Worm (Caenorhabditis elegans): ENCODE data around the gene obr-2.
A peak's percentile ranks its signal among the peaks of the same experiment; 100 is the strongest.

The obr-2 gene

ce11 chrV:15000055-15000704, 13.9 kb downstream of the obr-2 start, which contains the start of gene rps-16:
Gene rps-16, minus strand, starts transcription at chrV:15000541.
- TF ChIP-seq hlh-4 (tag; optimal IDR thresholded peaks at IDR 0.05), result no peak
- TF ChIP-seq lir-3 (tag; optimal IDR thresholded peaks at IDR 0.05; ENCODE audit: poor library complexity), result no peak
- no peak for TF ChIP-seq efl-3 (GFP tag; optimal IDR thresholded peaks at IDR 0.05)
- no peak for TF ChIP-seq ama-1 (optimal IDR thresholded peaks at IDR 0.05)
- TF ChIP-seq unc-86 (tag; optimal IDR thresholded peaks at IDR 0.05), result no peak
- TF ChIP-seq nhr-77 (tag; optimal IDR thresholded peaks at IDR 0.05), result no peak
- TF ChIP-seq nhr-20 (tag; optimal IDR thresholded peaks at IDR 0.05), result no peak
- TF ChIP-seq ets-5 (GFP tag; IDR thresholded peaks at IDR 0.05), result no peak
- TF ChIP-seq aly-2 (tag; optimal IDR thresholded peaks at IDR 0.05), result no peak
- TF ChIP-seq sptf-1 (tag; optimal IDR thresholded peaks at IDR 0.05), result no peak
- no peak for TF ChIP-seq nhr-76 (tag; optimal IDR thresholded peaks at IDR 0.05)
- TF ChIP-seq ces-1 (GFP tag; optimal IDR thresholded peaks at IDR 0.05), result no peak
- no peak for TF ChIP-seq pqm-1 (tag; optimal IDR thresholded peaks at IDR 0.05)
- TF ChIP-seq snpc-4 (tag; optimal IDR thresholded peaks at IDR 0.05), result no peak
- TF ChIP-seq ceh-8 (GFP tag; optimal IDR thresholded peaks at IDR 0.05), result no peak

- TF ChIP-seq efl-1 (optimal IDR thresholded peaks at IDR 0.05) (no peak), efl-1 (GFP tag; optimal IDR thresholded peaks at IDR 0.05 in 1 of 2) (peak in 1 of 2 experiments; percentile 65), ceh-63 (GFP tag; optimal IDR thresholded peaks at IDR 0.05) (no peak)
These were observed 14.5 kb downstream of the obr-2 start, which contains the start of gene T01C3.11 for ce11 chrV:14999485-15000023. Gene T01C3.11, plus strand, starts transcription at chrV:14999535.

- TF ChIP-seq nhr-47 (tag; optimal IDR thresholded peaks at IDR 0.05), result no peak
- TF ChIP-seq xbp-1 (tag; optimal IDR thresholded peaks at IDR 0.05), result no peak
- no peak for TF ChIP-seq C16A3.4 (tag; optimal IDR thresholded peaks at IDR 0.05)
- no peak for TF ChIP-seq dsc-1 (tag; optimal IDR thresholded peaks at IDR 0.05)
- TF ChIP-seq zag-1 (tag; optimal IDR thresholded peaks at IDR 0.05), result no peak
- no peak for TF ChIP-seq aly-2 (tag; optimal IDR thresholded peaks at IDR 0.05)
- no peak for TF ChIP-seq C04F5.9 (tag; optimal IDR thresholded peaks at IDR 0.05)
- TF ChIP-seq ces-1 (GFP tag; optimal IDR thresholded peaks at IDR 0.05), result no peak
- no peak for TF ChIP-seq mep-1 (tag; optimal IDR thresholded peaks at IDR 0.05)
- no peak for TF ChIP-seq ets-5 (GFP tag; IDR thresholded peaks at IDR 0.05)
- TF ChIP-seq nhr-28 (tag; optimal IDR thresholded peaks at IDR 0.05), result no peak
- no peak for TF ChIP-seq tlp-1 (tag; optimal IDR thresholded peaks at IDR 0.05)
- TF ChIP-seq snpc-4 (tag; optimal IDR thresholded peaks at IDR 0.05), result no peak
- TF ChIP-seq blmp-1 (tag; optimal IDR thresholded peaks at IDR 0.05), result no peak
- TF ChIP-seq lin-14 (GFP tag; optimal IDR thresholded peaks at IDR 0.05), result no peak
- TF ChIP-seq egl-27 (tag; optimal IDR thresholded peaks at IDR 0.05), result no peak
- no peak for TF ChIP-seq fkh-10 (GFP tag; optimal IDR thresholded peaks at IDR 0.05)
- TF ChIP-seq nhr-19 (GFP tag; conservative IDR thresholded peaks at IDR 0.05), result no peak
- no peak for TF ChIP-seq efl-1 (optimal IDR thresholded peaks at IDR 0.05)
- TF ChIP-seq efl-1 (GFP tag; optimal IDR thresholded peaks at IDR 0.05 in 1 of 2), result no peak
These were observed 17.8 kb downstream of the obr-2 start, which contains the start of gene irld-14 for ce11 chrV:14996236-14996635. Gene irld-14, plus strand, starts transcription at chrV:14996536.

ce11 chrV:14993620-14994019, 20.4 kb downstream of the obr-2 start, which contains the start of gene fil-1:
Gene fil-1, plus strand, starts transcription at chrV:14993838.
- no peak for TF ChIP-seq nhr-12 (tag; optimal IDR thresholded peaks at IDR 0.05)
- no peak for TF ChIP-seq F16B12.6 (tag; optimal IDR thresholded peaks at IDR 0.05)
- TF ChIP-seq ceh-82 (tag; optimal IDR thresholded peaks at IDR 0.05), result no peak
- TF ChIP-seq elt-2 (tag; optimal IDR thresholded peaks at IDR 0.05), result peak; percentile 68
- peak in 1 of 2 experiments; percentile 17 for TF ChIP-seq lin-35 (GFP tag; optimal IDR thresholded peaks at IDR 0.05)
- TF ChIP-seq aha-1 (tag; optimal IDR thresholded peaks at IDR 0.05), result no peak
- peak; percentile 30 for TF ChIP-seq nhr-20 (tag; optimal IDR thresholded peaks at IDR 0.05)
- TF ChIP-seq ets-5 (GFP tag; IDR thresholded peaks at IDR 0.05), result no peak
- no peak for TF ChIP-seq jun-1 (tag; optimal IDR thresholded peaks at IDR 0.05)
- no peak for TF ChIP-seq nhr-71 (tag; optimal IDR thresholded peaks at IDR 0.05)
- no peak for TF ChIP-seq ceh-90 (tag; optimal IDR thresholded peaks at IDR 0.05)
- no peak for TF ChIP-seq fkh-10 (GFP tag; optimal IDR thresholded peaks at IDR 0.05)
- TF ChIP-seq sup-37 (GFP tag; optimal IDR thresholded peaks at IDR 0.05), result no peak
- no peak for TF ChIP-seq ztf-11 (tag; optimal IDR thresholded peaks at IDR 0.05)
- TF ChIP-seq sox-4 (tag; optimal IDR thresholded peaks at IDR 0.05), result no peak
- TF ChIP-seq swsn-7 (tag; optimal IDR thresholded peaks at IDR 0.05), result no peak
- no peak for TF ChIP-seq lsy-2 (tag; optimal IDR thresholded peaks at IDR 0.05)
- no peak for TF ChIP-seq fos-1 (tag; optimal IDR thresholded peaks at IDR 0.05)
- no peak for TF ChIP-seq unc-62 (GFP tag; optimal IDR thresholded peaks at IDR 0.05)
